Worm (Caenorhabditis elegans) whole organism, L3 larva: Measurements from ENCODE around the gene K02E11.4.

Experiments
- ama-1 ChIP-seq: fragments of 150-350 bp; optimal IDR thresholded peaks from 2 replicates; lab custom pipeline; 2018
- egl-27 ChIP-seq: sonication (generic microtip); optimal IDR thresholded peaks from 4 replicates; lab custom pipeline; 2017; ENCODE audit warnings: missing biosample characterization, missing genetic modification reagents, missing genetic modification characterization
- fos-1 ChIP-seq: fragments of 150-350 bp; optimal IDR thresholded peaks from 2 replicates; lab custom pipeline; 2014; ENCODE audit warnings: missing biosample characterization, missing genetic modification characterization
- mdl-1 ChIP-seq: fragments of 150-350 bp; optimal IDR thresholded peaks from 2 replicates; lab custom pipeline; 2014; ENCODE audit warnings: missing biosample characterization, missing genetic modification characterization
- nhr-28 ChIP-seq: fragments of 150-350 bp; optimal IDR thresholded peaks from 2 replicates; lab custom pipeline; 2014; ENCODE audit warnings: missing biosample characterization, missing genetic modification characterization
- pha-4 ChIP-seq: fragments of 150-350 bp; optimal IDR thresholded peaks from 2 replicates; lab custom pipeline; 2014; ENCODE audit warnings: missing biosample characterization, missing genetic modification reagents, missing genetic modification characterization
- pqm-1 ChIP-seq: fragments of 150-350 bp; optimal IDR thresholded peaks from 2 replicates; lab custom pipeline; 2017; ENCODE audit warnings: missing biosample characterization, missing genetic modification characterization, inconsistent platforms
- zag-1 ChIP-seq: fragments of 150-350 bp; optimal IDR thresholded peaks from 2 replicates; lab custom pipeline; 2014; ENCODE audit warnings: missing biosample characterization, missing genetic modification characterization

DNA sequence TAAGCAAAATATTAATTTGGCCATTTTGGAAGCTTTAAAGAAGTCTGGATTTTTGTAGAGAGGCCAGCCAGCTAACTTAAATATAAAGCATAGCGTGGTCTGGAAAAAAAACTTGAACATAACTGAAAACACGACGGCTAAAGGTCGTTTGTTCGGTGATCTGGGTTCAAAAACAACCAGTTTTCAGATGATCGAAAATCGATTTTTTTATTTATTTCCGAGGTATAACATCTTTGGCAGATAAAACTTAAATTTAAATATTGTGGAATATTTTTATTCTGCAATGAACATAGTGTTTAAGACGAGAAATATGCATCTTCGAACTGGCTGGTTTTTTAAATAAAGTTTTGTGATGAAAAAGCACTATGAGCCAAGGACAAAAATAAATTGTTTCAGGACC is 20.7 kb upstream of the K02E11.4 start, which contains the start of gene F40G12.4:
- TF ChIP-seq fos-1: no peak
- TF ChIP-seq zag-1 (tag; lab: Kevin White, UChicago): no peak
- TF ChIP-seq egl-27 (tag; lab: Kevin White, UChicago): no peak
- TF ChIP-seq pha-4 (tag; lab: Kevin White, UChicago): no peak
- TF ChIP-seq mdl-1 (tag; lab: Kevin White, UChicago): no peak
- no peak for TF ChIP-seq ama-1 (lab: Kevin White, UChicago)
- TF ChIP-seq nhr-28 (tag; lab: Kevin White, UChicago): no peak
- TF ChIP-seq pqm-1 (tag; lab: Kevin White, UChicago): no peak
